Worm (Caenorhabditis elegans): Measurements from ENCODE around the gene F42A6.6.

F42A6.6 gene

DNA sequence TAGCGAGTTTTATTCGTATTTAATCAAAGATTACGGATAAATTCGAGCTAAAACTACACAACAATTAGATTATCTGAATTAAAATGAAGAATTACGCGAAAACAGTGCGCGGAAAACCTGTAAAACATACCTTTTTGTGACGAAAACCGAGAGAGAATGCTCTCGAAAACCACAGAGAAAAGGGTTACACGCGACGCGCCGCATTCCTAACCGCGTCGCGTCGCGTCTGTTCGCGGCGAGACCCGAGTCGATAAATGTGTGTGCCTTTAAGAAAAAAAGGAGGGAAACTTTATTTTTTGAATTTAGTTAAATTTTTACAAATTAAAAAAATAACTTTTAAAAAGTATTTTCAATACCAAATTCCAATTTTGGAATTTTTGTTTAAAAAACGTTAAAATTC is 2.0 kb upstream of the F42A6.6 start, which contains the start of gene hrpa-1 (continued):
- TF ChIP-seq madf-3 (GFP tag; IDR thresholded peaks at IDR 0.05), result peak; percentile 99
- no peak for TF ChIP-seq rec-8 (tag; optimal IDR thresholded peaks at IDR 0.05)
- TF ChIP-seq hlh-12 (tag; optimal IDR thresholded peaks at IDR 0.05), result no peak
- peak; percentile 33 for TF ChIP-seq F49E8.2 (tag; optimal IDR thresholded peaks at IDR 0.05; ENCODE audit: insufficient read depth)
- TF ChIP-seq ets-4 (GFP tag; optimal IDR thresholded peaks at IDR 0.05), result no peak
- peak in 2 of 3 experiments; percentile 37 to 92 for TF ChIP-seq lin-35 (GFP tag; optimal IDR thresholded peaks at IDR 0.05)
- peak; percentile 55; the same call in 1 of the 2 replicates for TF ChIP-seq K11D2.4 (GFP tag; IDR thresholded peaks at IDR 0.05)
- no peak for TF ChIP-seq rpc-1 (optimal IDR thresholded peaks at IDR 0.05)
- no peak for TF ChIP-seq rpc-1 (tag; optimal IDR thresholded peaks at IDR 0.05)
- peak; percentile 76 for TF ChIP-seq efl-1 (GFP tag; optimal IDR thresholded peaks at IDR 0.05)
- TF ChIP-seq F23B12.7 (tag; optimal IDR thresholded peaks at IDR 0.05; ENCODE audit: insufficient read depth), result peak; percentile 66
- TF ChIP-seq attf-6 (GFP tag; IDR thresholded peaks at IDR 0.05), result no peak
- peak; percentile 85 for TF ChIP-seq lin-54 (GFP tag; optimal IDR thresholded peaks at IDR 0.05)
- peak; percentile 57 for TF ChIP-seq rcor-1 (GFP tag; IDR thresholded peaks at IDR 0.05)
- TF ChIP-seq snpc-4 (GFP tag; optimal IDR thresholded peaks at IDR 0.05), result peak; percentile 16
- peak in 3 of 4 experiments; percentile 3 to 51 (median 11) for TF ChIP-seq snpc-4 (tag; optimal IDR thresholded peaks at IDR 0.05)
- peak; percentile 56 for TF ChIP-seq tbp1 (GFP tag; optimal IDR thresholded peaks at IDR 0.05)
- TF ChIP-seq mcd-1 (GFP tag; IDR thresholded peaks at IDR 0.05), result peak; percentile 87
- no peak for TF ChIP-seq chd-7 (tag; optimal IDR thresholded peaks at IDR 0.05)
- TF ChIP-seq K12H6.12 (tag; optimal IDR thresholded peaks at IDR 0.05), result no peak
- TF ChIP-seq nfya-1 (tag; optimal IDR thresholded peaks at IDR 0.05; ENCODE audit: borderline replicate concordance, insufficient read depth), result no peak
- TF ChIP-seq lsl-1 (GFP tag; optimal IDR thresholded peaks at IDR 0.05), result peak; percentile 54
- no peak for TF ChIP-seq hrde-1 (tag; optimal IDR thresholded peaks at IDR 0.05; ENCODE audit: borderline replicate concordance)
- TF ChIP-seq dpl-1 (GFP tag; optimal IDR thresholded peaks at IDR 0.05), result peak; percentile 88
- peak; percentile 52 for TF ChIP-seq snpc-1.3 (tag; optimal IDR thresholded peaks at IDR 0.05; ENCODE audit: insufficient read depth)
- no peak for TF ChIP-seq ceh-40 (GFP tag; IDR thresholded peaks at IDR 0.05)
- TF ChIP-seq lsy-27 (tag; optimal IDR thresholded peaks at IDR 0.05; ENCODE audit: borderline replicate concordance, insufficient read depth), result no peak
- TF ChIP-seq madf-10 (tag; optimal IDR thresholded peaks at IDR 0.05), result peak; percentile 51
- TF ChIP-seq T26A5.8 (tag; optimal IDR thresholded peaks at IDR 0.05), result no peak
- no peak for TF ChIP-seq sptf-2 (GFP tag; optimal IDR thresholded peaks at IDR 0.05)
- no peak for TF ChIP-seq atf-7 (tag; optimal IDR thresholded peaks at IDR 0.05)
- TF ChIP-seq snpc-1.1 (tag; optimal IDR thresholded peaks at IDR 0.05; ENCODE audit: insufficient read depth), result peak; percentile 4
- no peak for TF ChIP-seq B0261.1 (tag; optimal IDR thresholded peaks at IDR 0.05)
- no peak for TF ChIP-seq F10E7.11 (tag; optimal IDR thresholded peaks at IDR 0.05)
- peak; percentile 2 for TF ChIP-seq ztf-18 (tag; optimal IDR thresholded peaks at IDR 0.05)
- TF ChIP-seq attf-5 (GFP tag; optimal IDR thresholded peaks at IDR 0.05), result peak; percentile 45
- TF ChIP-seq hlh-26 (GFP tag; conservative IDR thresholded peaks at IDR 0.05), result no peak
- no peak for TF ChIP-seq T07F8.4 (tag; optimal IDR thresholded peaks at IDR 0.05)
- TF ChIP-seq Y67H2A.10 (GFP tag; conservative IDR thresholded peaks at IDR 0.05), result no peak
- TF ChIP-seq F39B2.1 (GFP tag; IDR thresholded peaks at IDR 0.05), result no peak
- peak; percentile 62 for TF ChIP-seq lir-1 (GFP tag; conservative IDR thresholded peaks at IDR 0.05)
- peak; percentile 97 for TF ChIP-seq F33H1.4 (GFP tag; IDR thresholded peaks at IDR 0.05)
- TF ChIP-seq F52B5.7 (tag; optimal IDR thresholded peaks at IDR 0.05), result no peak
- no peak for TF ChIP-seq aptf-3 (GFP tag; IDR thresholded peaks at IDR 0.05)
- TF ChIP-seq ceh-27 (GFP tag; optimal IDR thresholded peaks at IDR 0.05), result no peak
- TF ChIP-seq egl-18 (GFP tag; IDR thresholded peaks at IDR 0.05), result no peak
- peak; percentile 83 for TF ChIP-seq hsf-1 (GFP tag; IDR thresholded peaks at IDR 0.05)
- TF ChIP-seq bed-2 (GFP tag; IDR thresholded peaks at IDR 0.05), result no peak

Data from whole organism, young adult.